Fruit fly (Drosophila melanogaster): ENCODE data around the gene CG4069.

Gene CG4069

DNA sequence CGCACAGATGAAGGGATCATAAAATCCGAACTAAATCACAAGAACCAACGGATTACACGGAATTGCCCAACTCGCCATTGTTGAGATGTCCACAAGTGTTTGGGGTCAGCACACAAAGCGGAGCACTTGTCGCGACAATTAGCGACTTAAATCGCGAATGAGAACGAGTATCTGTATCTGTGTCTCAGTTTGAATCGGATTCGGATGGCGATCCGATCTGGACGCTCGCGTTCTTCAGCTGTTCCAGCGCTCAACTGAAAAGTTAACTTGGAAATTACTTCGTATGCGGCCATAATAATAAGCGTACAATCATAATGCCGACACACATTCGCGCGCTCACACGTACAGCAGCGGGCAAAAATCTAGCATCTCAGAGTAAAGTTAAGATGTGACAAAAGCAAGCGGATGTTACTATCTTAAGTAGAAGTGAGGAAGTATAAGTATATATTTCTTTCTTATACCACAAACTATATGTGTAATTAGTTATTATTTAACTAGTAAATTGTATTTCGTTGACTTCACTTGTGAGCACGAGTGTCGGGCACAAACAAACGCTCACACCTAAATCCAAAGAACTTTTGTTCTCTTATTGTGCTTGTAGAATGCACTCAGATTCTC, 46.6 kb downstream of the CG4069 start, which contains the start of gene CG10660 (continued):
- TF ChIP-seq salm (tag; optimal IDR thresholded peaks at IDR 0.05): peak; percentile 90
- TF ChIP-seq exex (tag; optimal IDR thresholded peaks at IDR 0.05): peak; percentile 22
- TF ChIP-seq esg (GFP tag; conservative IDR thresholded peaks at IDR 0.05): peak; percentile 84
- peak; percentile 33; the same call in 1 of the 2 replicates for TF ChIP-seq GATAe (GFP tag; conservative IDR thresholded peaks at IDR 0.05)
- TF ChIP-seq Scr (GFP tag; IDR thresholded peaks at IDR 0.05; ENCODE audit: partially characterized antibody): no peak
- TF ChIP-seq CG16779 (GFP tag; IDR thresholded peaks at IDR 0.05): 0 out of 2 replicates have a peak, but pooled peaks have one; percentile 55
- peak; percentile 67 for TF ChIP-seq CG18764 (GFP tag; optimal IDR thresholded peaks at IDR 0.05)
- TF ChIP-seq Gug (GFP tag; IDR thresholded peaks at IDR 0.05): peak; percentile 63; the same call in 2 of the 4 replicates
- TF ChIP-seq CG12391 (tag; optimal IDR thresholded peaks at IDR 0.05): peak; percentile 92
- TF ChIP-seq sug (tag; optimal IDR thresholded peaks at IDR 0.05): peak; percentile 67
- TF ChIP-seq CG5180 (GFP tag; optimal IDR thresholded peaks at IDR 0.05): peak; percentile 68
- TF ChIP-seq D19B (GFP tag; optimal IDR thresholded peaks at IDR 0.05): peak; percentile 61
- peak; percentile 77 for TF ChIP-seq dmrt11E (tag; optimal IDR thresholded peaks at IDR 0.05)
- peak; percentile 74 for TF ChIP-seq sob (GFP tag; IDR thresholded peaks at IDR 0.05)
- TF ChIP-seq CG11696 (GFP tag; IDR thresholded peaks at IDR 0.05): peak; percentile 98
- peak; percentile 45; the same call in 1 of the 2 replicates for TF ChIP-seq Taf1 (GFP tag; IDR thresholded peaks at IDR 0.05)
- TF ChIP-seq fru (optimal IDR thresholded peaks at IDR 0.05): no peak
- TF ChIP-seq CG3065 (GFP tag; optimal IDR thresholded peaks at IDR 0.05): peak; percentile 55
- TF ChIP-seq sc (optimal IDR thresholded peaks at IDR 0.05): no peak
- peak; percentile 85 for TF ChIP-seq sc (GFP tag; optimal IDR thresholded peaks at IDR 0.05)
- TF ChIP-seq BEAF-32 (GFP tag; optimal IDR thresholded peaks at IDR 0.05): no peak
- TF ChIP-seq CG10147 (GFP tag; optimal IDR thresholded peaks at IDR 0.05): peak; percentile 75
- peak; percentile 66 for TF ChIP-seq Lhr (GFP tag; optimal IDR thresholded peaks at IDR 0.05)
- peak in 1 of 2 experiments; percentile 15 for TF ChIP-seq Trl (optimal IDR thresholded peaks at IDR 0.05)
- TF ChIP-seq Trl (GFP tag; optimal IDR thresholded peaks at IDR 0.05): peak; percentile 25
- TF ChIP-seq Bgb (GFP tag; IDR thresholded peaks at IDR 0.05; ENCODE audit: partially characterized antibody): no peak
- TF ChIP-seq Dp (GFP tag; optimal IDR thresholded peaks at IDR 0.05): no peak
- TF ChIP-seq CG7271 (tag; optimal IDR thresholded peaks at IDR 0.05): peak; percentile 26
- peak; percentile 52 for TF ChIP-seq CG13296 (GFP tag; optimal IDR thresholded peaks at IDR 0.05)
- TF ChIP-seq onecut (GFP tag; IDR thresholded peaks at IDR 0.05): peak; percentile 83
- TF ChIP-seq Dek (tag; optimal IDR thresholded peaks at IDR 0.05): peak; percentile 86
- no peak for TF ChIP-seq HmgD (GFP tag; optimal IDR thresholded peaks at IDR 0.05)
- TF ChIP-seq B-H1 (GFP tag; IDR thresholded peaks at IDR 0.05): peak; percentile 85
- peak; percentile 74 for TF ChIP-seq pum (GFP tag; optimal IDR thresholded peaks at IDR 0.05)
- TF ChIP-seq pnt (GFP tag; optimal IDR thresholded peaks at IDR 0.05): peak; percentile 60
- TF ChIP-seq HHEX (GFP tag; optimal IDR thresholded peaks at IDR 0.05): peak; percentile 82
- peak in 1 of 2 experiments; percentile 94 for TF ChIP-seq eve (GFP tag; optimal IDR thresholded peaks at IDR 0.05)
- peak; percentile 80 for TF ChIP-seq tgo (GFP tag; IDR thresholded peaks at IDR 0.05)
- TF ChIP-seq Med (GFP tag): peak; percentile 95
- TF ChIP-seq CG12236 (GFP tag; optimal IDR thresholded peaks at IDR 0.05): peak; percentile 46
- TF ChIP-seq CG5245 (GFP tag; optimal IDR thresholded peaks at IDR 0.05): peak; percentile 90
- TF ChIP-seq fd64A (GFP tag; optimal IDR thresholded peaks at IDR 0.05): peak; percentile 68
- peak; percentile 88 for TF ChIP-seq Ada2b (GFP tag; IDR thresholded peaks at IDR 0.05)
- no peak for TF ChIP-seq zen2 (GFP tag; IDR thresholded peaks at IDR 0.05; ENCODE audit: partially characterized antibody)
- TF ChIP-seq lola (GFP tag; optimal IDR thresholded peaks at IDR 0.05): peak in 1 of 3 experiments; percentile 86
- peak; percentile 77 for TF ChIP-seq CG2202 (tag; optimal IDR thresholded peaks at IDR 0.05)
- TF ChIP-seq zfh1 (GFP tag; IDR thresholded peaks at IDR 0.05): peak; percentile 91
- TF ChIP-seq CG16863 (GFP tag; optimal IDR thresholded peaks at IDR 0.05): peak; percentile 74
- peak; percentile 66 for TF ChIP-seq CG12942 (GFP tag; optimal IDR thresholded peaks at IDR 0.05)
- no peak for TF ChIP-seq ro (GFP tag; IDR thresholded peaks at IDR 0.05)
